Worm (Caenorhabditis elegans) whole organism, L4 larva: Measurements from ENCODE around the gene ZC412.3.

Experiments
- attf-4 ChIP-seq: sonication (generic microtip); optimal IDR thresholded peaks from 3 replicates; lab custom pipeline; 2017; ENCODE audit warnings: missing biosample characterization, missing genetic modification characterization
- daf-12 ChIP-seq: fragments of 150-350 bp; optimal IDR thresholded peaks from 2 replicates; lab custom pipeline; 2014; ENCODE audit warnings: missing biosample characterization, missing genetic modification reagents, missing genetic modification characterization
- fos-1 ChIP-seq: fragments of 150-350 bp; optimal IDR thresholded peaks from 2 replicates; lab custom pipeline; 2014; ENCODE audit warnings: missing biosample characterization, missing genetic modification characterization
- hlh-30 ChIP-seq: sonication (generic microtip); optimal IDR thresholded peaks from 2 replicates; lab custom pipeline; 2017; ENCODE audit warnings: antibody characterized with exemption, mild to moderate bottlenecking, missing genetic modification characterization, missing compliant biosample characterization; ENCODE audit not compliant: insufficient read depth
- lin-29 ChIP-seq: fragments of 200-800 bp; sonication (Bioruptor generic); IDR thresholded peaks from 2 replicates; pipeline ENCODE4 v1.3.6; 2022; ENCODE audit warnings: missing genetic modification reagents, missing genetic modification characterization, missing compliant biosample characterization
- mdl-1 ChIP-seq, 2 experiments: fragments of 150-350 bp in 1 of 2; sonication (generic microtip) in 1 of 2; optimal IDR thresholded peaks; 2 replicates each; lab custom pipeline; 2014 to 2017; ENCODE audit warnings: missing biosample characterization in 2 of 2, missing genetic modification characterization in 2 of 2
- snpc-4 ChIP-seq: fragments of 150-350 bp; optimal IDR thresholded peaks from 2 replicates; lab custom pipeline; 2014; ENCODE audit warnings: missing biosample characterization, missing genetic modification characterization

- TF ChIP-seq hlh-30 (tag; lab: Kevin White, UChicago) (peak; percentile 98), mdl-1 (tag; optimal IDR thresholded peaks at IDR 0.05; lab: Kevin White, UChicago) (peak; percentile 67 to 96), daf-12 (tag; lab: Kevin White, UChicago) (no peak), attf-4 (no peak), snpc-4 (tag; lab: Kevin White, UChicago) (no peak), fos-1 (tag; lab: Kevin White, UChicago) (no peak), lin-29 (GFP tag; lab: Robert Waterston, UW) (no peak)
Measured at ce11 chrV:14848510-14849206, 22.7 kb downstream of the ZC412.3 start.
